Worm (Caenorhabditis elegans): Measurements from ENCODE around the gene gei-13.

gei-13 gene

ce11 chrIII:9664484-9665221, 27.7 kb upstream of the gei-13 start:
- TF ChIP-seq klf-2 (GFP tag; conservative IDR thresholded peaks at IDR 0.05) = no peak
- TF ChIP-seq ztf-29 (GFP tag; IDR thresholded peaks at IDR 0.05) = no peak
- TF ChIP-seq med-1 (GFP tag; optimal IDR thresholded peaks at IDR 0.05; ENCODE audit: insufficient read depth) = no peak

- no peak for TF ChIP-seq T22C8.4 (GFP tag; IDR thresholded peaks at IDR 0.05)
- TF ChIP-seq tab-1 (GFP tag; IDR thresholded peaks at IDR 0.05) = no peak
- TF ChIP-seq ref-1 (GFP tag; conservative IDR thresholded peaks at IDR 0.05) = no peak
- TF ChIP-seq klf-2 (GFP tag; conservative IDR thresholded peaks at IDR 0.05) = no peak
- TF ChIP-seq cog-1 (tag; optimal IDR thresholded peaks at IDR 0.05) = no peak
- TF ChIP-seq ztf-23 (GFP tag; IDR thresholded peaks at IDR 0.05) = no peak
- TF ChIP-seq ztf-29 (GFP tag; IDR thresholded peaks at IDR 0.05) = no peak
- no peak for TF ChIP-seq med-1 (GFP tag; optimal IDR thresholded peaks at IDR 0.05; ENCODE audit: insufficient read depth)
- TF ChIP-seq flt-1 (GFP tag; IDR thresholded peaks at IDR 0.05) = no peak
Observed at ce11 chrIII:9663943-9664342, 27.0 kb upstream of the gei-13 start.

- no peak for TF ChIP-seq ref-1 (GFP tag; conservative IDR thresholded peaks at IDR 0.05)
- TF ChIP-seq tab-1 (GFP tag; IDR thresholded peaks at IDR 0.05) = no peak
- no peak for TF ChIP-seq flt-1 (GFP tag; IDR thresholded peaks at IDR 0.05)
- no peak for TF ChIP-seq cog-1 (tag; optimal IDR thresholded peaks at IDR 0.05)
- no peak for TF ChIP-seq ztf-23 (GFP tag; IDR thresholded peaks at IDR 0.05)
- no peak for TF ChIP-seq T22C8.4 (GFP tag; IDR thresholded peaks at IDR 0.05)
- no peak for TF ChIP-seq med-1 (GFP tag; optimal IDR thresholded peaks at IDR 0.05; ENCODE audit: insufficient read depth)
- TF ChIP-seq klf-2 (GFP tag; conservative IDR thresholded peaks at IDR 0.05) = no peak
- TF ChIP-seq ztf-29 (GFP tag; IDR thresholded peaks at IDR 0.05) = no peak
Observed at ce11 chrIII:9662266-9662959, 25.5 kb upstream of the gei-13 start.

ce11 chrIII:9661119-9661518, 24.2 kb upstream of the gei-13 start:
- TF ChIP-seq flt-1 (GFP tag; IDR thresholded peaks at IDR 0.05) = no peak

- no peak for TF ChIP-seq med-1 (GFP tag; optimal IDR thresholded peaks at IDR 0.05; ENCODE audit: insufficient read depth)
- TF ChIP-seq ref-1 (GFP tag; conservative IDR thresholded peaks at IDR 0.05) = no peak
- no peak for TF ChIP-seq klf-2 (GFP tag; conservative IDR thresholded peaks at IDR 0.05)
- no peak for TF ChIP-seq cog-1 (tag; optimal IDR thresholded peaks at IDR 0.05)
- no peak for TF ChIP-seq ztf-29 (GFP tag; IDR thresholded peaks at IDR 0.05)
- no peak for TF ChIP-seq ztf-23 (GFP tag; IDR thresholded peaks at IDR 0.05)
Observed at ce11 chrIII:9658569-9658968, 21.7 kb upstream of the gei-13 start.

- TF ChIP-seq ztf-29 (GFP tag; IDR thresholded peaks at IDR 0.05) = no peak
Observed at ce11 chrIII:9655802-9656201, 18.9 kb upstream of the gei-13 start, which contains the start of gene C15H7.4. C15H7.4 (minus strand) TSS chrIII:9655902.

ce11 chrIII:9651871-9652270, 15.0 kb upstream of the gei-13 start, which contains the start of gene C15H7.3:
C15H7.3 (minus strand) TSS chrIII:9651971.
- TF ChIP-seq med-1 (GFP tag; optimal IDR thresholded peaks at IDR 0.05; ENCODE audit: insufficient read depth) (no peak), cog-1 (tag; optimal IDR thresholded peaks at IDR 0.05) (no peak), ref-1 (GFP tag; conservative IDR thresholded peaks at IDR 0.05) (no peak), klf-2 (GFP tag; conservative IDR thresholded peaks at IDR 0.05) (no peak), flt-1 (GFP tag; IDR thresholded peaks at IDR 0.05) (no peak), ztf-23 (GFP tag; IDR thresholded peaks at IDR 0.05) (no peak)

- TF ChIP-seq T22C8.4 (GFP tag; IDR thresholded peaks at IDR 0.05) (no peak), ref-1 (GFP tag; conservative IDR thresholded peaks at IDR 0.05) (no peak), klf-2 (GFP tag; conservative IDR thresholded peaks at IDR 0.05) (no peak), ztf-29 (GFP tag; IDR thresholded peaks at IDR 0.05) (no peak), ztf-23 (GFP tag; IDR thresholded peaks at IDR 0.05) (no peak), tab-1 (GFP tag; IDR thresholded peaks at IDR 0.05) (no peak), med-1 (GFP tag; optimal IDR thresholded peaks at IDR 0.05; ENCODE audit: insufficient read depth) (no peak), flt-1 (GFP tag; IDR thresholded peaks at IDR 0.05) (no peak), cog-1 (tag; optimal IDR thresholded peaks at IDR 0.05) (no peak)
Observed at ce11 chrIII:9646440-9647021, 9.6 kb upstream of the gei-13 start.

ce11 chrIII:9645099-9645498, 8.2 kb upstream of the gei-13 start:
- TF ChIP-seq ref-1 (GFP tag; conservative IDR thresholded peaks at IDR 0.05) (no peak), flt-1 (GFP tag; IDR thresholded peaks at IDR 0.05) (no peak), tab-1 (GFP tag; IDR thresholded peaks at IDR 0.05) (no peak), med-1 (GFP tag; optimal IDR thresholded peaks at IDR 0.05; ENCODE audit: insufficient read depth) (no peak), ztf-29 (GFP tag; IDR thresholded peaks at IDR 0.05) (no peak), T22C8.4 (GFP tag; IDR thresholded peaks at IDR 0.05) (no peak), cog-1 (tag; optimal IDR thresholded peaks at IDR 0.05) (no peak), ztf-23 (GFP tag; IDR thresholded peaks at IDR 0.05) (no peak), klf-2 (GFP tag; conservative IDR thresholded peaks at IDR 0.05) (no peak)

- no peak for TF ChIP-seq ztf-23 (GFP tag; IDR thresholded peaks at IDR 0.05)
- no peak for TF ChIP-seq ref-1 (GFP tag; conservative IDR thresholded peaks at IDR 0.05)
- no peak for TF ChIP-seq flt-1 (GFP tag; IDR thresholded peaks at IDR 0.05)
- no peak for TF ChIP-seq klf-2 (GFP tag; conservative IDR thresholded peaks at IDR 0.05)
- TF ChIP-seq tab-1 (GFP tag; IDR thresholded peaks at IDR 0.05) = no peak
- no peak for TF ChIP-seq cog-1 (tag; optimal IDR thresholded peaks at IDR 0.05)
- TF ChIP-seq T22C8.4 (GFP tag; IDR thresholded peaks at IDR 0.05) = no peak
- TF ChIP-seq ztf-29 (GFP tag; IDR thresholded peaks at IDR 0.05) = no peak
- TF ChIP-seq med-1 (GFP tag; optimal IDR thresholded peaks at IDR 0.05; ENCODE audit: insufficient read depth) = no peak
Observed at ce11 chrIII:9642110-9642509, 5.2 kb upstream of the gei-13 start.
